Fruit fly (Drosophila melanogaster): ENCODE data around the gene CG17781.

CG17781 gene

dm6 chr3R:24364880-24365604 is 10.4 kb downstream of the CG17781 start, which contains the start of the genes CG17784 and CG13613:
Gene CG17784, minus strand, starts transcription at chr3R:24364980.
Gene CG13613, plus strand, starts transcription at chr3R:24365554.
- TF ChIP-seq cyc (GFP tag; optimal IDR thresholded peaks at IDR 0.05) (no peak), CG16779 (tag; optimal IDR thresholded peaks at IDR 0.05) (no peak)

dm6 chr3R:24362838-24363237 is 12.6 kb downstream of the CG17781 start, which contains the start of gene CG33340:
Gene CG33340, plus strand, starts transcription at chr3R:24363138.
- no peak for TF ChIP-seq salr (GFP tag; optimal IDR thresholded peaks at IDR 0.05)
- TF ChIP-seq CG11294 (GFP tag; IDR thresholded peaks at IDR 0.05): no peak
- no peak for TF ChIP-seq CG32006 (GFP tag; optimal IDR thresholded peaks at IDR 0.05)
- TF ChIP-seq ss (GFP tag; optimal IDR thresholded peaks at IDR 0.05): no peak
- TF ChIP-seq CG3032 (tag; optimal IDR thresholded peaks at IDR 0.05): no peak
- TF ChIP-seq topi (GFP tag; optimal IDR thresholded peaks at IDR 0.05): no peak

dm6 chr3R:24361583-24361982 is 13.9 kb downstream of the CG17781 start, which contains the start of the genes CG5762 and CG33339:
Gene CG5762, minus strand, starts transcription at chr3R:24361683.
Gene CG33339, plus strand, starts transcription at chr3R:24361847.
- TF ChIP-seq eg (GFP tag; IDR thresholded peaks at IDR 0.05): no peak
- TF ChIP-seq dac (GFP tag; optimal IDR thresholded peaks at IDR 0.05): no peak
- no peak for TF ChIP-seq Eip78C (GFP tag)
- TF ChIP-seq Blimp-1 (GFP tag; optimal IDR thresholded peaks at IDR 0.05): no peak
- no peak for TF ChIP-seq CG8319 (GFP tag; optimal IDR thresholded peaks at IDR 0.05)
- TF ChIP-seq CG16779 (tag; optimal IDR thresholded peaks at IDR 0.05): no peak
- no peak for TF ChIP-seq Ets21C (GFP tag; optimal IDR thresholded peaks at IDR 0.05)
- no peak for TF ChIP-seq CG34406 (GFP tag; optimal IDR thresholded peaks at IDR 0.05)
- TF ChIP-seq CG6854 (GFP tag; optimal IDR thresholded peaks at IDR 0.05): no peak
- no peak for TF ChIP-seq acj6 (GFP tag; optimal IDR thresholded peaks at IDR 0.05)
- TF ChIP-seq CG7368 (GFP tag; optimal IDR thresholded peaks at IDR 0.05): no peak
- TF ChIP-seq CG6792 (GFP tag; optimal IDR thresholded peaks at IDR 0.05): no peak
- no peak for TF ChIP-seq CG1621 (tag; optimal IDR thresholded peaks at IDR 0.05)
- TF ChIP-seq net (GFP tag; optimal IDR thresholded peaks at IDR 0.05): no peak
- TF ChIP-seq spab (GFP tag; optimal IDR thresholded peaks at IDR 0.05): no peak
- no peak for TF ChIP-seq CG9139 (GFP tag; optimal IDR thresholded peaks at IDR 0.05)
- no peak for TF ChIP-seq Gug (GFP tag; IDR thresholded peaks at IDR 0.05)
- no peak for TF ChIP-seq CG31627 (GFP tag; optimal IDR thresholded peaks at IDR 0.05)
- no peak for TF ChIP-seq cyc (GFP tag; optimal IDR thresholded peaks at IDR 0.05)

dm6 chr3R:24359957-24360356 is 15.5 kb downstream of the CG17781 start, which contains the start of gene CG18528:
Gene CG18528, minus strand, starts transcription at chr3R:24360144.
- TF ChIP-seq CG6808 (GFP tag; optimal IDR thresholded peaks at IDR 0.05) (no peak), spab (GFP tag; optimal IDR thresholded peaks at IDR 0.05) (no peak), CG10669 (GFP tag; optimal IDR thresholded peaks at IDR 0.05) (no peak), Sox15 (GFP tag; optimal IDR thresholded peaks at IDR 0.05) (no peak), net (GFP tag; optimal IDR thresholded peaks at IDR 0.05) (no peak), acj6 (GFP tag; optimal IDR thresholded peaks at IDR 0.05) (no peak), Sox14 (GFP tag; optimal IDR thresholded peaks at IDR 0.05) (peak; percentile 97), dac (GFP tag; optimal IDR thresholded peaks at IDR 0.05) (no peak), CG15336 (GFP tag; IDR thresholded peaks at IDR 0.05) (no peak)

- TF ChIP-seq CG34406 (GFP tag; optimal IDR thresholded peaks at IDR 0.05) (no peak), eg (GFP tag; IDR thresholded peaks at IDR 0.05) (no peak), fkh (GFP tag; optimal IDR thresholded peaks at IDR 0.05) (no peak), Eip75B (GFP tag; optimal IDR thresholded peaks at IDR 0.05) (no peak), dac (GFP tag; optimal IDR thresholded peaks at IDR 0.05) (no peak), pdm3 (GFP tag; optimal IDR thresholded peaks at IDR 0.05) (no peak), CG4318 (GFP tag; optimal IDR thresholded peaks at IDR 0.05) (no peak), Met (GFP tag; optimal IDR thresholded peaks at IDR 0.05) (no peak), cyc (GFP tag; optimal IDR thresholded peaks at IDR 0.05) (no peak), CG6808 (GFP tag; optimal IDR thresholded peaks at IDR 0.05) (no peak), fd59A (GFP tag; optimal IDR thresholded peaks at IDR 0.05) (no peak), lz (GFP tag; optimal IDR thresholded peaks at IDR 0.05) (no peak), CG10631 (GFP tag; optimal IDR thresholded peaks at IDR 0.05) (no peak), Hr38 (GFP tag; optimal IDR thresholded peaks at IDR 0.05) (no peak), CG11294 (GFP tag; IDR thresholded peaks at IDR 0.05) (no peak)
Measured at dm6 chr3R:24357698-24358097, 17.8 kb downstream of the CG17781 start, which contains the start of gene Golgin84. Gene Golgin84, minus strand, starts transcription at chr3R:24357938.

Data from whole organism, prepupa.